Fruit fly (Drosophila melanogaster): ENCODE results near the gene Srp72.
A peak's percentile ranks its signal among the peaks of the same experiment; 100 is the strongest.

Gene Srp72

DNA sequence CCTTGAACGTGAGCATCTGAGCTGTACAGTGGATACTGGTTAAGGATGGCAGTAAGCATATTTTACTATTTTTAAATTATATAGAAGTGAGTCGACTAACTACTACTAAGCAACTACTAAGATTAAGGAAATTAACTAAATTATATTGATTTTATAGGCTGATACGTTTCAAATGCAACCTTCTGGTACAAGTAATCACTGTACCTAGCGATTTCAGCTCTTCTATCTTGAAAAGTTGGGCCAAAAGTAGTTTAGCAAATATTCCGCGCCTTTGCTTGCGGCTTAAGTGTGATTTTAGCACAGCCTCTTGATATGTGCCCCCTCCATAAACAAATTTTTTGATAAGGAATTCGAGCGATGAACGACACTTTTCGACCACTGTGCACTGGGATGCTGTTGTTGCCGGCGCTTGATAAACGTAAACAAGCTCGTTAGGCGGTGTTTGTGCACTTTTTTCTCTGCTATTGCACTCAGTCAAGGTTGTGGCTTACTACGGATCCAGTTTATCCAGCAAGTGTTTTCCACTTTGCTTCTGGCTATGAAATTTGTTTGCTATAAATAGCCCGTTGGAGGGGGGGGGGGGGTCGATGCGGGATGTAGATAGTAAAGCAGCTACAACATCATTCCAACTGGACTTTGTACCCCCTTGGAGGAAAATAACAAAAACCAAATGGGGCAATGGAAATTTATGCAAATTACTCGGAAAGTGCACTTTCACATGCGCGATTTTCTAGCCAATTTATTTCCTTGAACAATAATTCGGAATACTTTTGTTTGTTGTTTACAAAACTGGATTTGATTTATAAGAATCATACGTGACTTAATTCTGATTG is 32.0 kb upstream of the Srp72 start (continued):
- no peak for TF ChIP-seq CG9609 (GFP tag; optimal IDR thresholded peaks at IDR 0.05)
- TF ChIP-seq NfI (GFP tag; optimal IDR thresholded peaks at IDR 0.05): peak; percentile 21
- TF ChIP-seq CG11560 (tag; IDR thresholded peaks at IDR 0.05): peak; percentile 70; the same call in 2 of the 3 replicates
- TF ChIP-seq CG8478 (optimal IDR thresholded peaks at IDR 0.05): no peak
- TF ChIP-seq az2 (GFP tag; optimal IDR thresholded peaks at IDR 0.05): peak; percentile 38
- peak; percentile 38 for TF ChIP-seq Blimp-1 (GFP tag; optimal IDR thresholded peaks at IDR 0.05)
- peak; percentile 92 for TF ChIP-seq slbo (GFP tag; IDR thresholded peaks at IDR 0.05)
- TF ChIP-seq vnd (GFP tag; IDR thresholded peaks at IDR 0.05; ENCODE audit: partially characterized antibody): no peak
- TF ChIP-seq shn (GFP tag; optimal IDR thresholded peaks at IDR 0.05): no peak

DNA sequence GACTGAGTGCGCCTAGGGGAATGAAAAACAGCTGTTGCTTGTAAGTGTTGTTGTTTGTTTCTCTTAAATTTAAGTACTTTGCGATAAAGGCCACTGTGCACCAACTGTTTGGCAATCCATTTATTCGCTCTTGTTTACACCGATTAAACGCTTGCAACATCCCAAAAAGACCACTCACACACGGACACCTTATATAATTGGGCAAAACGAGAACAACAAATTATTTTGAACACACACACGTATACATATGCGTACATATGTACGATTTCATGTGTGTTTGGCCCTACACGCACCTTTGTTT is 31.4 kb upstream of the Srp72 start:
- no peak for TF ChIP-seq CG9932 (GFP tag; IDR thresholded peaks at IDR 0.05)
- no peak for TF ChIP-seq CG32772 (GFP tag; IDR thresholded peaks at IDR 0.05)
- TF ChIP-seq H2.0 (GFP tag; IDR thresholded peaks at IDR 0.05): no peak
- no peak for TF ChIP-seq vvl (GFP tag; IDR thresholded peaks at IDR 0.05)
- no peak for TF ChIP-seq CG8944 (GFP tag; optimal IDR thresholded peaks at IDR 0.05)
- no peak for TF ChIP-seq CG18262 (tag; optimal IDR thresholded peaks at IDR 0.05)
- TF ChIP-seq pzg (GFP tag; optimal IDR thresholded peaks at IDR 0.05): no peak
- TF ChIP-seq pnt (GFP tag; optimal IDR thresholded peaks at IDR 0.05): no peak
- no peak for TF ChIP-seq cas (GFP tag; IDR thresholded peaks at IDR 0.05)
- no peak for TF ChIP-seq Dek (tag; optimal IDR thresholded peaks at IDR 0.05)
- no peak for TF ChIP-seq CG11560 (tag; IDR thresholded peaks at IDR 0.05)
- no peak for TF ChIP-seq Dref (GFP tag; IDR thresholded peaks at IDR 0.05)
- TF ChIP-seq crp (GFP tag; optimal IDR thresholded peaks at IDR 0.05): peak; percentile 14 to 33
- no peak for TF ChIP-seq CG34224 (GFP tag; IDR thresholded peaks at IDR 0.05; ENCODE audit: partially characterized antibody)
- peak; percentile 28 for TF ChIP-seq CG15479 (GFP tag; optimal IDR thresholded peaks at IDR 0.05)
- TF ChIP-seq nom (GFP tag; optimal IDR thresholded peaks at IDR 0.05): no peak
- TF ChIP-seq HLH3B (GFP tag; IDR thresholded peaks at IDR 0.05): no peak
- TF ChIP-seq ind (GFP tag; optimal IDR thresholded peaks at IDR 0.05): no peak
- TF ChIP-seq Aef1 (GFP tag; IDR thresholded peaks at IDR 0.05): no peak
- no peak for TF ChIP-seq knrl (GFP tag; IDR thresholded peaks at IDR 0.05; ENCODE audit: partially characterized antibody)
- TF ChIP-seq sr (GFP tag; IDR thresholded peaks at IDR 0.05): no peak
- no peak for TF ChIP-seq Fer3 (tag; optimal IDR thresholded peaks at IDR 0.05)
- no peak for TF ChIP-seq NFAT (GFP tag; IDR thresholded peaks at IDR 0.05)
- TF ChIP-seq bigmax (GFP tag; optimal IDR thresholded peaks at IDR 0.05): no peak
- TF ChIP-seq insv (GFP tag; optimal IDR thresholded peaks at IDR 0.05): peak in 1 of 2 experiments; percentile 82
- no peak for TF ChIP-seq ab (GFP tag; optimal IDR thresholded peaks at IDR 0.05)
- no peak for TF ChIP-seq NC2β (GFP tag; optimal IDR thresholded peaks at IDR 0.05)
- TF ChIP-seq CG2202 (tag; optimal IDR thresholded peaks at IDR 0.05): no peak
- TF ChIP-seq cg (GFP tag; optimal IDR thresholded peaks at IDR 0.05): peak; percentile 80
- TF ChIP-seq CG1603 (tag; optimal IDR thresholded peaks at IDR 0.05): no peak
- TF ChIP-seq Pdp1 (GFP tag; optimal IDR thresholded peaks at IDR 0.05): peak in 1 of 2 experiments; percentile 90
- no peak for TF ChIP-seq twi (tag; optimal IDR thresholded peaks at IDR 0.05)
